Fruit fly (Drosophila melanogaster) whole organism, embryonic: ENCODE data around the gene CG10874.
A peak's percentile ranks its signal among the peaks of the same experiment; 100 is the strongest.

Experiments used
- BEAF-32 ChIP-seq: fragments of 200-800 bp; sonication (Bioruptor generic); optimal IDR thresholded peaks from 3 replicates; lab custom pipeline; 2017; ENCODE audit warnings: missing biosample characterization, missing genetic modification characterization, mild to moderate bottlenecking, moderate library complexity, missing genetic modification reagents
- CG12769 ChIP-seq: fragments of 200-800 bp; sonication (Bioruptor generic); optimal IDR thresholded peaks from 2 replicates; lab custom pipeline; 2019; ENCODE audit warnings: missing biosample characterization, mild to moderate bottlenecking, missing genetic modification characterization, moderate library complexity
- CG15696 ChIP-seq: fragments of 200-800 bp; sonication (Bioruptor generic); optimal IDR thresholded peaks from 2 replicates; lab custom pipeline; 2019; ENCODE audit warnings: missing biosample characterization, mild to moderate bottlenecking, missing genetic modification characterization, moderate library complexity
- CG16815 ChIP-seq: fragments of 200-800 bp; sonication (Bioruptor generic); optimal IDR thresholded peaks from 3 replicates; lab custom pipeline; 2017; ENCODE audit warnings: missing biosample characterization, mild to moderate bottlenecking, missing genetic modification characterization
- CG16863 ChIP-seq: fragments of 200-800 bp; sonication (Bioruptor generic); optimal IDR thresholded peaks from 3 replicates; lab custom pipeline; 2016; ENCODE audit warnings: missing biosample characterization, missing genetic modification characterization
- CG31224 ChIP-seq: fragments of 200-800 bp; sonication (Bioruptor generic); IDR thresholded peaks from 2 replicates; pipeline ENCODE4 v1.3.6; 2022; ENCODE audit warnings: missing biosample characterization, missing genetic modification characterization
- CG31365 ChIP-seq: fragments of 200-800 bp; sonication (Bioruptor generic); optimal IDR thresholded peaks from 2 replicates; lab custom pipeline; 2018; ENCODE audit warnings: missing biosample characterization, mild to moderate bottlenecking, missing genetic modification characterization
- CG32532 ChIP-seq: fragments of 200-800 bp; sonication (Bioruptor generic); IDR thresholded peaks from 2 replicates; pipeline ENCODE4 v1.3.6; 2022; ENCODE audit warnings: missing biosample characterization, missing genetic modification characterization
- CG4282 ChIP-seq: fragments of 200-800 bp; sonication (Bioruptor generic); optimal IDR thresholded peaks from 2 replicates; lab custom pipeline; 2016; ENCODE audit warnings: missing biosample characterization, missing genetic modification characterization
- CG43689 ChIP-seq: fragments of 200-800 bp; sonication (Bioruptor generic); IDR thresholded peaks from 2 replicates; pipeline ENCODE4 v1.3.6; 2022; ENCODE audit warnings: missing biosample characterization, missing genetic modification characterization
- CG4820 ChIP-seq: fragments of 200-800 bp; sonication (Bioruptor generic); optimal IDR thresholded peaks from 3 replicates; lab custom pipeline; 2016; ENCODE audit warnings: missing biosample characterization, missing genetic modification characterization
- CG6272 ChIP-seq: fragments of 200-800 bp; sonication (Bioruptor generic); IDR thresholded peaks from 2 replicates; pipeline ENCODE4 v1.3.6; 2022; ENCODE audit warnings: missing biosample characterization, missing genetic modification characterization
- CG7963 ChIP-seq: fragments of 200-800 bp; sonication (Bioruptor generic); IDR thresholded peaks from 3 replicates; pipeline ENCODE4 v1.3.6; 2022; ENCODE audit warnings: missing biosample characterization, missing genetic modification characterization; ENCODE audit not compliant: partially characterized antibody
- CG8765 ChIP-seq: fragments of 200-800 bp; sonication (Bioruptor generic); IDR thresholded peaks from 2 replicates; pipeline ENCODE4 v1.3.6; 2022; ENCODE audit warnings: missing biosample characterization, missing genetic modification characterization
- Hmx ChIP-seq: fragments of 200-800 bp; sonication (Bioruptor generic); optimal IDR thresholded peaks from 2 replicates; lab custom pipeline; 2016; ENCODE audit warnings: missing biosample characterization, missing genetic modification characterization
- Lpt ChIP-seq: fragments of >200 bp; optimal IDR thresholded peaks from 2 replicates; lab custom pipeline; 2018; ENCODE audit warnings: missing biosample characterization, missing genetic modification characterization
- Med ChIP-seq: fragments of 200-800 bp; sonication (Bioruptor generic); peaks from one replicate; lab custom pipeline; 2016; ENCODE audit warnings: missing biosample characterization, missing genetic modification characterization, mild to moderate bottlenecking, inconsistent platforms, moderate library complexity
- Mrtf ChIP-seq: fragments of 200-800 bp; sonication (Bioruptor generic); IDR thresholded peaks from 3 replicates; pipeline ENCODE4 v1.3.6; 2022; ENCODE audit warnings: missing biosample characterization, missing genetic modification characterization
- Myb ChIP-seq: fragments of 200-800 bp; sonication (Bioruptor generic); optimal IDR thresholded peaks from 2 replicates; lab custom pipeline; 2016; ENCODE audit warnings: missing biosample characterization, missing genetic modification characterization
- NK7.1 ChIP-seq: fragments of 200-800 bp; sonication (Bioruptor generic); optimal IDR thresholded peaks from 3 replicates; lab custom pipeline; 2016; ENCODE audit warnings: missing biosample characterization, missing genetic modification characterization
- Nf-YB ChIP-seq: fragments of 200-800 bp; sonication (Bioruptor generic); optimal IDR thresholded peaks from 3 replicates; lab custom pipeline; 2019; ENCODE audit warnings: missing biosample characterization, mild to moderate bottlenecking, missing genetic modification characterization, moderate library complexity
- Opbp ChIP-seq: fragments of 200-800 bp; sonication (Bioruptor generic); IDR thresholded peaks from 3 replicates; pipeline ENCODE4 v1.3.6; 2022; ENCODE audit warnings: missing biosample characterization, missing genetic modification characterization; ENCODE audit not compliant: partially characterized antibody
- PHDP ChIP-seq: fragments of 200-800 bp; sonication (Bioruptor generic); optimal IDR thresholded peaks from 3 replicates; lab custom pipeline; 2018; ENCODE audit warnings: missing biosample characterization, mild to moderate bottlenecking, missing genetic modification characterization, moderate library complexity
- Spps ChIP-seq: fragments of 200-800 bp; sonication (Bioruptor generic); optimal IDR thresholded peaks from 2 replicates; lab custom pipeline; 2018; ENCODE audit warnings: missing biosample characterization, mild to moderate bottlenecking, missing genetic modification characterization
- amos ChIP-seq: fragments of 200-800 bp; sonication (Bioruptor generic); IDR thresholded peaks from 2 replicates; pipeline ENCODE4 v1.3.6; 2022; ENCODE audit warnings: missing biosample characterization, missing genetic modification characterization; ENCODE audit not compliant: partially characterized antibody
- ato ChIP-seq: fragments of 200-800 bp; sonication (Bioruptor generic); IDR thresholded peaks from 2 replicates; pipeline ENCODE4 v1.3.6; 2022; ENCODE audit warnings: missing biosample characterization, missing genetic modification characterization; ENCODE audit not compliant: partially characterized antibody
- bbx ChIP-seq: fragments of 200-800 bp; sonication (Bioruptor generic); IDR thresholded peaks from 2 replicates; pipeline ENCODE4 v1.3.6; 2022; ENCODE audit warnings: missing biosample characterization, missing genetic modification characterization; ENCODE audit not compliant: partially characterized antibody
- cg ChIP-seq: fragments of 200-800 bp; sonication (Bioruptor generic); optimal IDR thresholded peaks from 3 replicates; lab custom pipeline; 2019; ENCODE audit warnings: missing biosample characterization, mild to moderate bottlenecking, missing genetic modification characterization, moderate library complexity
- crc ChIP-seq: fragments of 200-800 bp; sonication (Bioruptor generic); optimal IDR thresholded peaks from 2 replicates; lab custom pipeline; 2016; ENCODE audit warnings: missing biosample characterization, missing genetic modification characterization
- cwo ChIP-seq: fragments of 200-800 bp; sonication (Bioruptor generic); optimal IDR thresholded peaks from 3 replicates; lab custom pipeline; 2017; ENCODE audit warnings: missing biosample characterization, missing genetic modification characterization, mild to moderate bottlenecking, moderate library complexity, missing genetic modification reagents
- fd3F ChIP-seq: fragments of 200-800 bp; sonication (Bioruptor generic); optimal IDR thresholded peaks from 2 replicates; lab custom pipeline; 2018; ENCODE audit warnings: missing biosample characterization, mild to moderate bottlenecking, missing genetic modification characterization, moderate library complexity
- kay ChIP-seq: fragments of 200-800 bp; sonication (Bioruptor generic); optimal IDR thresholded peaks from 2 replicates; lab custom pipeline; 2016; ENCODE audit warnings: missing biosample characterization, missing genetic modification characterization
- klu ChIP-seq: fragments of 200-800 bp; sonication (Bioruptor generic); IDR thresholded peaks from 2 replicates; pipeline ENCODE4 v1.3.6; 2022; ENCODE audit warnings: missing biosample characterization, missing genetic modification characterization
- nerfin-2 ChIP-seq: fragments of 200-800 bp; sonication (Bioruptor generic); IDR thresholded peaks from 2 replicates; pipeline ENCODE4 v1.3.6; 2022; ENCODE audit warnings: missing biosample characterization, missing genetic modification characterization; ENCODE audit not compliant: partially characterized antibody
- pan ChIP-seq, 4 experiments: fragments of >200 bp in 3 of 4; fragments of 200-800 bp in 1 of 4; sonication (Bioruptor generic) in 1 of 4; optimal IDR thresholded peaks in 3 of 4; IDR thresholded peaks in 1 of 4; 2 replicates each; pipeline versions ENCODE4 v1.3.6 to Lab custom; 2017 to 2022; ENCODE audit warnings: missing biosample characterization in 2 of 4, missing genetic modification characterization in 2 of 4, mixed read lengths in 1 of 4
- phol ChIP-seq: fragments of 200-800 bp; sonication (Bioruptor generic); optimal IDR thresholded peaks from 3 replicates; lab custom pipeline; 2018; ENCODE audit warnings: missing biosample characterization, mild to moderate bottlenecking, missing genetic modification characterization, moderate library complexity
- pnt ChIP-seq: fragments of 200-800 bp; sonication (Bioruptor generic); optimal IDR thresholded peaks from 3 replicates; lab custom pipeline; 2016; ENCODE audit warnings: missing biosample characterization, missing genetic modification characterization
- ranshi ChIP-seq: fragments of 200-800 bp; sonication (Bioruptor generic); IDR thresholded peaks from 2 replicates; pipeline ENCODE4 v1.3.6; 2022; ENCODE audit warnings: missing biosample characterization, missing genetic modification characterization
- rib ChIP-seq: fragments of 200-800 bp; sonication (Bioruptor generic); IDR thresholded peaks from 2 replicates; pipeline ENCODE4 v1.3.6; 2022; ENCODE audit warnings: missing biosample characterization, missing genetic modification characterization
- sc ChIP-seq, 3 experiments: fragments of >200 bp in 2 of 3; fragments of 200-800 bp in 1 of 3; sonication (Bioruptor generic) in 1 of 3; optimal IDR thresholded peaks; 2 replicates in 2 of 3; 3 replicates in 1 of 3; lab custom pipeline; 2017; ENCODE audit warnings: mild to moderate bottlenecking in 1 of 3, missing biosample characterization in 1 of 3, missing genetic modification characterization in 1 of 3, missing genetic modification reagents in 1 of 3
- sima ChIP-seq: fragments of 200-800 bp; sonication (Bioruptor generic); optimal IDR thresholded peaks from 2 replicates; lab custom pipeline; 2016; ENCODE audit warnings: missing biosample characterization, missing genetic modification characterization
- sisA ChIP-seq: fragments of 200-800 bp; sonication (Bioruptor generic); IDR thresholded peaks from 2 replicates; pipeline ENCODE4 v1.3.6; 2022; ENCODE audit warnings: missing biosample characterization, missing genetic modification characterization
- tap ChIP-seq: fragments of 200-800 bp; optimal IDR thresholded peaks from 3 replicates; lab custom pipeline; 2019; ENCODE audit warnings: missing biosample characterization, mild to moderate bottlenecking, missing genetic modification characterization, moderate library complexity
- twi ChIP-seq: fragments of 200-800 bp; optimal IDR thresholded peaks from 2 replicates; lab custom pipeline; 2019; ENCODE audit warnings: missing biosample characterization, mild to moderate bottlenecking, missing genetic modification characterization, moderate library complexity
- vnd ChIP-seq: fragments of 200-800 bp; sonication (Bioruptor generic); IDR thresholded peaks from 3 replicates; pipeline ENCODE4 v1.3.6; 2022; ENCODE audit warnings: missing biosample characterization, missing genetic modification characterization; ENCODE audit not compliant: partially characterized antibody
- zfh1 ChIP-seq: fragments of 200-800 bp; sonication (Bioruptor generic); IDR thresholded peaks from 3 replicates; pipeline ENCODE4 v1.3.6; 2022; ENCODE audit warnings: missing biosample characterization, missing genetic modification characterization

CG10874 gene

DNA sequence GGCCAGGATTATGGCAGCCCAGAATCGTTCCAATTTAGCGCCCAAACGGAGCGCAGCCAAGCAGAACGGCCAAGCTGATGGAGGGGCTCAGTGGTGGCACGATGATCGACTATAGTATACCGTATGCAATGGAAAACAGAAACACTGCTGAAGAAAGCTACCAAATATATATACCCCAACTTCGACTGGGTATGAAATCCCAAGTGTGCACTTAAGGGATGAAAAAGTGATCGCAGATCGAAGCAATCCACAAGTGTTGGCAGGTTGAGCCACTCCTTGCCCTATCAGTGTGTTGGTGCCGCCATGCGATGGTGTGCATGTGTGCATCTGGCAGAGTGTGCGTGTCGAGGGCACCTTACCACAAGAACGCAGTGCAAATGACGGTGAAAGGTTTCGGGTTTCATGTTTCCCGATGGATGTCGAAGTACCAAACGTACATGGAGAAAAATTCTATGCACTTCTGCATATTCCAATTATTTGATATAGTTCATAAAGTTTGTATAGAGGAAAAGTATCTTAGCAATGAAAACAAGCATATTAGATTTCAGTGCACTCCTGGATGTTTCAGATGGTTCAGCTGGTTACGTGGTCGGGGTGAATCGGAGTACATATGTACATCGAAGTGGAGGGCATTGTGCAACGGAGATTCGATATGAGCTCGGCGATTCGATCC is 10.1 kb downstream of the CG10874 start (continued):
- peak; percentile 65 for TF ChIP-seq nerfin-2 (GFP tag; lab: Robert Waterston, UW)
- 0 out of 3 replicates have a peak, but pooled peaks have one; percentile 40 for TF ChIP-seq vnd (GFP tag; lab: Robert Waterston, UW)
- peak; percentile 42; the same call in 1 of the 2 replicates for TF ChIP-seq CG31224 (GFP tag; lab: Robert Waterston, UW)
- peak; percentile 52 for TF ChIP-seq CG15696 (tag; lab: Kevin White, UChicago)
- TF ChIP-seq CG8765 (GFP tag; lab: Robert Waterston, UW): peak; percentile 16; the same call in 1 of the 2 replicates
- TF ChIP-seq ranshi (GFP tag; lab: Robert Waterston, UW): no peak
- peak; percentile 7 for TF ChIP-seq Med (GFP tag; lab: Kevin White, UChicago)

DNA sequence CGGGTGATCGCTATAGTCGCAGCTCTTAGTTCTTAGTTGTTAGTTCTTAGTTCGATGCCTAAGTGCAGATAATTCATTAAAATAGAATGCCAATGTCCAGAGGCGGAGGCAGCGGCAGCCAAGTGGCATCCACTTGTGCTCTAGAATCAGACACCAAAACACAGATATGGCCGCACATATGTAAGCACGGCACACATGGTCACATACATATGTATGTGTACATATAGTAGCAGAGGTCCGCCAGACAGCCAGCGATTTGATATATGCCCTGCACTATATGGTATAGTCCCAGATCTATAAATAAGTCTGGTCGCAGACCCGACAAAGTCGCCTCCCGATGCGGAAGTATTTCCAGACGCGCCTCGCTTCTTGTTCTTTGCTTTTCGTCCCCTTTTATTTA is 11.5 kb downstream of the CG10874 start:
- TF ChIP-seq kay (GFP tag; lab: Kevin White, UChicago): no peak
- TF ChIP-seq Myb (GFP tag; lab: Kevin White, UChicago): no peak
- no peak for TF ChIP-seq cwo (GFP tag; lab: Kevin White, UChicago)
- TF ChIP-seq amos (GFP tag; lab: Robert Waterston, UW): no peak
- peak; percentile 95 for TF ChIP-seq twi
- TF ChIP-seq CG16863 (GFP tag; lab: Kevin White, UChicago): no peak
- no peak for TF ChIP-seq Spps (tag; lab: Kevin White, UChicago)
- TF ChIP-seq Hmx: no peak
- TF ChIP-seq fd3F (GFP tag; lab: Kevin White, UChicago): no peak
- no peak for TF ChIP-seq sima (GFP tag; lab: Kevin White, UChicago)
- no peak for TF ChIP-seq zfh1 (GFP tag; lab: Robert Waterston, UW)
- no peak for TF ChIP-seq Opbp
- TF ChIP-seq cg (GFP tag; lab: Kevin White, UChicago): peak; percentile 47
- TF ChIP-seq Lpt: no peak
- no peak for TF ChIP-seq pnt (GFP tag; lab: Kevin White, UChicago)
- peak; percentile 20 for TF ChIP-seq CG12769 (tag; lab: Kevin White, UChicago)
- no peak for TF ChIP-seq CG6272 (GFP tag; lab: Robert Waterston, UW)

DNA sequence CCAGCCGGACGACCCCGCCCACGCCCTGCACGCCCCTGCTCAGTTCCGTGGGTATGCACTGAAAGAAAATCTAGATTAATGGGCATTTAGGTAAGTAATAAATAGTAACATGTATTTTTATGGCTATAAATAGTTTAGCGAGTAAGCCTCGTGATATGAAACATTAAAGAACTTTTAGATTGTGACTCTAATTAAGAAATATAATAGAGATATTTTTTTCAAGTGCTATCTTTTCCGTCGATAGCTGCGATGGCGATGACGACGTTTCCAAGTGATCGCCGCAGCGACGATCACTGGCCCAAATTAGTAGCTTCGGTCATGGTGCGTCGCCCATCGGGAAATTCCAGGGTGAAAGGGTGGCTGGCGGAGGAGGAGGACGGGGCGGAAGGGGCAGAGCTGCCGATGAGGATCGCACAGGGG is 12.1 kb downstream of the CG10874 start:
- TF ChIP-seq CG16815 (GFP tag; lab: Kevin White, UChicago) (peak; percentile 78), CG4820 (peak; percentile 89), crc (GFP tag; lab: Kevin White, UChicago) (peak; percentile 40), rib (GFP tag; lab: Robert Waterston, UW) (peak; percentile 73), PHDP (peak; percentile 93), bbx (GFP tag; lab: Robert Waterston, UW) (no peak), CG7963 (GFP tag; lab: Robert Waterston, UW) (no peak), NK7.1 (GFP tag; lab: Kevin White, UChicago) (peak; percentile 61), pan (optimal IDR thresholded peaks at IDR 0.05; lab: Kevin White, UChicago) (no peak), pan (GFP tag; optimal IDR thresholded peaks at IDR 0.05 in 1 of 2, IDR thresholded peaks at IDR 0.05 in 1 of 2) (peak in 1 of 2 experiments; percentile 91), CG4282 (GFP tag; lab: Kevin White, UChicago) (no peak), Mrtf (peak; percentile 87), tap (tag; lab: Kevin White, UChicago) (peak; percentile 95), phol (tag; lab: Kevin White, UChicago) (peak; percentile 94), CG31365 (tag; lab: Kevin White, UChicago) (peak; percentile 63), CG32532 (GFP tag; lab: Robert Waterston, UW) (peak; percentile 89), ato (no peak), klu (peak; percentile 64), sc (optimal IDR thresholded peaks at IDR 0.05; lab: Kevin White, UChicago) (no peak), sc (GFP tag; optimal IDR thresholded peaks at IDR 0.05; lab: Kevin White, UChicago) (peak; percentile 82), CG43689 (peak; percentile 57; the same call in 1 of the 2 replicates), sisA (GFP tag; lab: Robert Waterston, UW) (peak; percentile 92), Nf-YB (GFP tag; lab: Kevin White, UChicago) (peak; percentile 79), BEAF-32 (GFP tag; lab: Kevin White, UChicago) (no peak)
